Worm (Caenorhabditis elegans) whole organism, mixed stage, embryonic: ENCODE data around the gene ndx-2.

Experiments
- M03D4.4 ChIP-seq: sonication (generic microtip); optimal IDR thresholded peaks from 2 replicates; lab custom pipeline; 2017; ENCODE audit warnings: mild to moderate bottlenecking, missing genetic modification characterization, missing compliant biosample characterization
- lsy-2 ChIP-seq: fragments of 150-350 bp; optimal IDR thresholded peaks from 2 replicates; lab custom pipeline; 2014; ENCODE audit warnings: missing biosample characterization, missing genetic modification characterization
- mep-1 ChIP-seq: fragments of 150-350 bp; optimal IDR thresholded peaks from 2 replicates; lab custom pipeline; 2017; ENCODE audit warnings: missing biosample characterization, missing genetic modification reagents, missing genetic modification characterization, inconsistent platforms
- nhr-12 ChIP-seq: fragments of 150-350 bp; optimal IDR thresholded peaks from 2 replicates; lab custom pipeline; 2014; ENCODE audit warnings: missing biosample characterization, missing genetic modification characterization
- nhr-2 ChIP-seq: fragments of 150-350 bp; optimal IDR thresholded peaks from 2 replicates; lab custom pipeline; 2014; ENCODE audit warnings: missing biosample characterization, missing genetic modification characterization
- nhr-28 ChIP-seq: fragments of 150-350 bp; optimal IDR thresholded peaks from 2 replicates; lab custom pipeline; 2014; ENCODE audit warnings: missing biosample characterization, missing genetic modification characterization
- pha-4 ChIP-seq: fragments of 150-350 bp; optimal IDR thresholded peaks from 2 replicates; lab custom pipeline; 2018; ENCODE audit warnings: missing biosample characterization, missing genetic modification reagents, missing genetic modification characterization
- snpc-4 ChIP-seq: fragments of 150-350 bp; optimal IDR thresholded peaks from 2 replicates; lab custom pipeline; 2014; ENCODE audit warnings: missing biosample characterization, missing genetic modification characterization
- tbx-8 ChIP-seq: fragments of 200-800 bp; sonication (Bioruptor generic); optimal IDR thresholded peaks from 2 replicates; lab custom pipeline; 2018; ENCODE audit warnings: mild to moderate bottlenecking, missing genetic modification characterization, moderate library complexity, missing compliant biosample characterization
- unc-39 ChIP-seq: fragments of 150-350 bp; optimal IDR thresholded peaks from 2 replicates; lab custom pipeline; 2014; ENCODE audit warnings: missing biosample characterization, missing genetic modification characterization
- unc-62 ChIP-seq: fragments of 150-350 bp; optimal IDR thresholded peaks from 2 replicates; lab custom pipeline; 2014; ENCODE audit warnings: missing biosample characterization, missing genetic modification reagents, missing genetic modification characterization
- ztf-11 ChIP-seq: fragments of 150-350 bp; optimal IDR thresholded peaks from 2 replicates; lab custom pipeline; 2014; ENCODE audit warnings: missing biosample characterization, missing genetic modification characterization

ce11 chrV:2697693-2698092 is 32.9 kb upstream of the ndx-2 start:
- TF ChIP-seq unc-62 (GFP tag; lab: Kevin White, UChicago), result no peak
- TF ChIP-seq nhr-12 (tag; lab: Kevin White, UChicago), result no peak
- no peak for TF ChIP-seq lsy-2 (tag; lab: Kevin White, UChicago)
- TF ChIP-seq nhr-2 (tag; lab: Kevin White, UChicago), result no peak
- no peak for TF ChIP-seq snpc-4
- no peak for TF ChIP-seq tbx-8 (GFP tag; lab: Kevin White, UChicago)
- no peak for TF ChIP-seq pha-4
- no peak for TF ChIP-seq M03D4.4
- TF ChIP-seq unc-39 (tag; lab: Kevin White, UChicago), result no peak
- no peak for TF ChIP-seq ztf-11 (tag; lab: Kevin White, UChicago)
- TF ChIP-seq mep-1 (tag; lab: Kevin White, UChicago), result no peak
- no peak for TF ChIP-seq nhr-28 (tag; lab: Kevin White, UChicago)
